Fruit fly (Drosophila melanogaster) whole organism, embryonic: ENCODE data around the gene St2.

Source experiments
- Atf6 ChIP-seq: fragments of 200-800 bp; sonication (Bioruptor generic); IDR thresholded peaks from 2 replicates; pipeline ENCODE4 v1.3.6; 2022; ENCODE audit warnings: missing biosample characterization, missing genetic modification characterization
- Awh ChIP-seq: fragments of 200-800 bp; sonication (Bioruptor generic); IDR thresholded peaks from 2 replicates; pipeline ENCODE4, ENCODE4 v1.3.6; 2022; ENCODE audit warnings: missing biosample characterization, missing genetic modification characterization
- CG11085 ChIP-seq: fragments of 200-800 bp; sonication (Bioruptor generic); IDR thresholded peaks from 2 replicates; pipeline ENCODE4 v1.3.6; 2022; ENCODE audit warnings: missing biosample characterization, missing genetic modification characterization
- CG12155 ChIP-seq: fragments of 200-800 bp; sonication (Bioruptor generic); optimal IDR thresholded peaks from 3 replicates; lab custom pipeline; 2016; ENCODE audit warnings: missing biosample characterization, missing genetic modification characterization
- CG12744 ChIP-seq: fragments of 200-800 bp; sonication (Bioruptor generic); optimal IDR thresholded peaks from 2 replicates; lab custom pipeline; 2016; ENCODE audit warnings: missing biosample characterization, missing genetic modification characterization
- CG14710 ChIP-seq: fragments of 200-800 bp; sonication (Bioruptor generic); optimal IDR thresholded peaks from 3 replicates; lab custom pipeline; 2019; ENCODE audit warnings: missing biosample characterization, mild to moderate bottlenecking, missing genetic modification characterization, moderate library complexity
- CG14965 ChIP-seq: fragments of 200-800 bp; sonication (Bioruptor generic); optimal IDR thresholded peaks from 2 replicates; lab custom pipeline; 2016; ENCODE audit warnings: missing biosample characterization, missing genetic modification characterization, borderline replicate concordance
- CG1602 ChIP-seq: fragments of 200-800 bp; sonication (Bioruptor generic); optimal IDR thresholded peaks from 3 replicates; lab custom pipeline; 2016; ENCODE audit warnings: missing biosample characterization, missing genetic modification characterization
- CG17612 ChIP-seq: fragments of 200-800 bp; sonication (Bioruptor generic); IDR thresholded peaks from 2 replicates; pipeline ENCODE4 v1.3.6; 2022; ENCODE audit warnings: missing biosample characterization, missing genetic modification characterization
- CG1792 ChIP-seq: fragments of 200-800 bp; sonication (Bioruptor generic); optimal IDR thresholded peaks from 2 replicates; lab custom pipeline; 2016; ENCODE audit warnings: missing biosample characterization, missing genetic modification characterization
- CG18476 ChIP-seq: fragments of 200-800 bp; sonication (Bioruptor generic); optimal IDR thresholded peaks from 2 replicates; lab custom pipeline; 2016; ENCODE audit warnings: missing biosample characterization, mild to moderate bottlenecking, missing genetic modification characterization
- CG2202 ChIP-seq: fragments of 200-800 bp; sonication (Bioruptor generic); optimal IDR thresholded peaks from 2 replicates; lab custom pipeline; 2018; ENCODE audit warnings: missing biosample characterization, mild to moderate bottlenecking, missing genetic modification characterization
- CG30020 ChIP-seq: fragments of 200-800 bp; optimal IDR thresholded peaks from 2 replicates; lab custom pipeline; 2019; ENCODE audit warnings: missing biosample characterization, mild to moderate bottlenecking, missing genetic modification characterization, moderate library complexity
- CG34422 ChIP-seq: fragments of 200-800 bp; sonication (Bioruptor generic); IDR thresholded peaks from 3 replicates; pipeline ENCODE4 v1.3.6; 2022; ENCODE audit warnings: missing biosample characterization, missing genetic modification characterization
- CG3995 ChIP-seq: fragments of 200-800 bp; sonication (Bioruptor generic); optimal IDR thresholded peaks from 3 replicates; lab custom pipeline; 2016; ENCODE audit warnings: missing biosample characterization, missing genetic modification characterization
- CG4282 ChIP-seq: fragments of 200-800 bp; sonication (Bioruptor generic); optimal IDR thresholded peaks from 2 replicates; lab custom pipeline; 2016; ENCODE audit warnings: missing biosample characterization, missing genetic modification characterization
- CG4730 ChIP-seq: fragments of 200-800 bp; sonication (Bioruptor generic); IDR thresholded peaks from 2 replicates; pipeline ENCODE4 v1.3.6; 2022; ENCODE audit warnings: missing biosample characterization, missing genetic modification characterization
- CG6654 ChIP-seq: fragments of 200-800 bp; sonication (Bioruptor generic); optimal IDR thresholded peaks from 2 replicates; lab custom pipeline; 2017; ENCODE audit warnings: missing biosample characterization, mild to moderate bottlenecking, missing genetic modification characterization
- CG6689 ChIP-seq: fragments of 200-800 bp; sonication (Bioruptor generic); IDR thresholded peaks from 2 replicates; pipeline ENCODE4 v1.3.6; 2022; ENCODE audit warnings: missing biosample characterization, missing genetic modification characterization
- CG7745 ChIP-seq: fragments of 200-800 bp; sonication (Bioruptor generic); optimal IDR thresholded peaks from 2 replicates; lab custom pipeline; 2018; ENCODE audit warnings: missing biosample characterization, mild to moderate bottlenecking, missing genetic modification characterization, moderate library complexity
- CG8281 ChIP-seq: fragments of 200-800 bp; sonication (Bioruptor generic); optimal IDR thresholded peaks from 2 replicates; lab custom pipeline; 2018; ENCODE audit warnings: missing biosample characterization, mild to moderate bottlenecking, missing genetic modification characterization, moderate library complexity
- Camta ChIP-seq: fragments of 200-800 bp; sonication (Bioruptor generic); optimal IDR thresholded peaks from 2 replicates; lab custom pipeline; 2016; ENCODE audit warnings: missing biosample characterization, missing genetic modification characterization
- CkIIα-i1 ChIP-seq: fragments of 200-800 bp; sonication (Bioruptor generic); IDR thresholded peaks from 2 replicates; pipeline ENCODE4 v1.3.6; 2022; ENCODE audit warnings: missing biosample characterization, missing genetic modification characterization
- Dfd ChIP-seq, 2 experiments: fragments of >200 bp; optimal IDR thresholded peaks; 2 replicates each; lab custom pipeline; 2017; ENCODE audit warnings: missing biosample characterization in 2 of 2, missing genetic modification characterization in 2 of 2
- Fer3 ChIP-seq: fragments of 200-800 bp; sonication (Bioruptor generic); optimal IDR thresholded peaks from 2 replicates; lab custom pipeline; 2018; ENCODE audit warnings: missing biosample characterization, mild to moderate bottlenecking, missing genetic modification characterization, moderate library complexity
- HLH3B ChIP-seq: fragments of 200-800 bp; sonication (Bioruptor generic); IDR thresholded peaks from 2 replicates; pipeline ENCODE4 v1.3.6; 2022; ENCODE audit warnings: missing biosample characterization, missing genetic modification characterization
- Hr51 ChIP-seq, 2 experiments: fragments of 200-800 bp; sonication (Bioruptor generic); optimal IDR thresholded peaks; 2 replicates in 1 of 2; 3 replicates in 1 of 2; lab custom pipeline; 2016 to 2018; ENCODE audit warnings: missing biosample characterization in 2 of 2, missing genetic modification characterization in 2 of 2, mild to moderate bottlenecking in 1 of 2, moderate library complexity in 1 of 2
- Hr78 ChIP-seq, 2 experiments: fragments of 200-800 bp in 1 of 2; fragments of >200 bp in 1 of 2; sonication (Bioruptor generic) in 1 of 2; optimal IDR thresholded peaks; 2 replicates each; lab custom pipeline; 2017 to 2019; ENCODE audit warnings: missing biosample characterization in 2 of 2, missing genetic modification characterization in 2 of 2, mild to moderate bottlenecking in 1 of 2, moderate library complexity in 1 of 2
- Mes4 ChIP-seq: fragments of 200-800 bp; sonication (Bioruptor generic); optimal IDR thresholded peaks from 2 replicates; lab custom pipeline; 2016; ENCODE audit warnings: missing biosample characterization, missing genetic modification characterization
- Neu2 ChIP-seq: fragments of 200-800 bp; sonication (Bioruptor generic); optimal IDR thresholded peaks from 3 replicates; lab custom pipeline; 2016; ENCODE audit warnings: missing biosample characterization, missing genetic modification characterization, borderline replicate concordance
- NfI ChIP-seq: fragments of 200-800 bp; sonication (Bioruptor generic); optimal IDR thresholded peaks from 3 replicates; lab custom pipeline; 2018; ENCODE audit warnings: missing biosample characterization, mild to moderate bottlenecking, missing genetic modification characterization, moderate library complexity
- Ravus ChIP-seq: fragments of 200-800 bp; sonication (Bioruptor generic); IDR thresholded peaks from 2 replicates; pipeline ENCODE4 v1.3.6; 2022; ENCODE audit warnings: missing biosample characterization, missing genetic modification characterization
- Rx ChIP-seq: fragments of 200-800 bp; sonication (Bioruptor generic); IDR thresholded peaks from 2 replicates; pipeline ENCODE4 v1.3.6; 2022; ENCODE audit warnings: missing biosample characterization, missing genetic modification characterization
- TFAM ChIP-seq: fragments of 200-800 bp; sonication (Bioruptor generic); optimal IDR thresholded peaks from 2 replicates; lab custom pipeline; 2017; ENCODE audit warnings: missing biosample characterization, missing genetic modification characterization, inconsistent platforms
- Xbp1 ChIP-seq: fragments of 200-800 bp; sonication (Bioruptor generic); optimal IDR thresholded peaks from 3 replicates; lab custom pipeline; 2016; ENCODE audit warnings: missing biosample characterization, mild to moderate bottlenecking, missing genetic modification characterization
- az2 ChIP-seq: fragments of 200-800 bp; sonication (Bioruptor generic); optimal IDR thresholded peaks from 3 replicates; lab custom pipeline; 2016; ENCODE audit warnings: missing biosample characterization, missing genetic modification characterization
- bab2 ChIP-seq: fragments of 200-800 bp; sonication (Bioruptor generic); optimal IDR thresholded peaks from 2 replicates; lab custom pipeline; 2016; ENCODE audit warnings: missing biosample characterization, missing genetic modification characterization
- cas ChIP-seq: fragments of 200-800 bp; sonication (Bioruptor generic); IDR thresholded peaks from 2 replicates; pipeline ENCODE4 v1.3.6; 2022; ENCODE audit warnings: missing biosample characterization, missing genetic modification characterization
- chinmo ChIP-seq: fragments of 200-800 bp; sonication (Bioruptor generic); IDR thresholded peaks from 4 replicates; pipeline ENCODE4 v1.3.6; 2022; ENCODE audit warnings: missing biosample characterization, missing genetic modification characterization; ENCODE audit not compliant: partially characterized antibody
- chm ChIP-seq: fragments of 200-800 bp; sonication (Bioruptor generic); IDR thresholded peaks from 2 replicates; pipeline ENCODE4 v1.3.6; 2022; ENCODE audit warnings: missing biosample characterization, missing genetic modification characterization
- fu2 ChIP-seq: fragments of 200-800 bp; sonication (Bioruptor generic); optimal IDR thresholded peaks from 2 replicates; lab custom pipeline; 2016; ENCODE audit warnings: missing biosample characterization, missing genetic modification characterization
- gcm2 ChIP-seq: fragments of 200-800 bp; sonication (Bioruptor generic); optimal IDR thresholded peaks from 2 replicates; lab custom pipeline; 2016; ENCODE audit warnings: missing biosample characterization, missing genetic modification characterization
- ken ChIP-seq: fragments of 200-800 bp; sonication (Bioruptor generic); IDR thresholded peaks from 3 replicates; pipeline ENCODE4 v1.3.6; 2022; ENCODE audit warnings: missing biosample characterization, missing genetic modification characterization
- kni ChIP-seq: fragments of 200-800 bp; sonication (Bioruptor generic); optimal IDR thresholded peaks from 3 replicates; lab custom pipeline; 2017; ENCODE audit warnings: mild to moderate bottlenecking, missing biosample characterization, missing genetic modification reagents, missing genetic modification characterization
- nau ChIP-seq: fragments of 200-800 bp; sonication (Bioruptor generic); optimal IDR thresholded peaks from 3 replicates; lab custom pipeline; 2017; ENCODE audit warnings: missing biosample characterization, mild to moderate bottlenecking, missing genetic modification characterization, missing genetic modification reagents
- rib ChIP-seq: fragments of 200-800 bp; sonication (Bioruptor generic); IDR thresholded peaks from 2 replicates; pipeline ENCODE4 v1.3.6; 2022; ENCODE audit warnings: missing biosample characterization, missing genetic modification characterization
- scrt ChIP-seq: fragments of 200-800 bp; sonication (Bioruptor generic); optimal IDR thresholded peaks from 2 replicates; lab custom pipeline; 2018; ENCODE audit warnings: missing biosample characterization, mild to moderate bottlenecking, missing genetic modification characterization, moderate library complexity
- sd ChIP-seq: fragments of 200-800 bp; sonication (Bioruptor generic); optimal IDR thresholded peaks from 3 replicates; lab custom pipeline; 2018; ENCODE audit warnings: missing biosample characterization, mild to moderate bottlenecking, missing genetic modification characterization, moderate library complexity
- so ChIP-seq: fragments of 200-800 bp; sonication (Bioruptor generic); IDR thresholded peaks from 3 replicates; pipeline ENCODE4 v1.3.6; 2022; ENCODE audit warnings: missing biosample characterization, missing genetic modification characterization
- tna ChIP-seq: fragments of 200-800 bp; sonication (Bioruptor generic); IDR thresholded peaks from 2 replicates; pipeline ENCODE4 v1.3.6; 2022; ENCODE audit warnings: missing biosample characterization, missing genetic modification characterization; ENCODE audit not compliant: partially characterized antibody
- ttk ChIP-seq: fragments of 200-800 bp; sonication (Bioruptor generic); IDR thresholded peaks from 2 replicates; pipeline ENCODE4 v2.1.2; 2022; ENCODE audit warnings: missing biosample characterization, missing genetic modification characterization
- z ChIP-seq: fragments of 200-800 bp; sonication (Bioruptor generic); IDR thresholded peaks from 3 replicates; pipeline ENCODE4 v1.3.6; 2022; ENCODE audit warnings: missing biosample characterization, missing genetic modification characterization

Gene St2

DNA sequence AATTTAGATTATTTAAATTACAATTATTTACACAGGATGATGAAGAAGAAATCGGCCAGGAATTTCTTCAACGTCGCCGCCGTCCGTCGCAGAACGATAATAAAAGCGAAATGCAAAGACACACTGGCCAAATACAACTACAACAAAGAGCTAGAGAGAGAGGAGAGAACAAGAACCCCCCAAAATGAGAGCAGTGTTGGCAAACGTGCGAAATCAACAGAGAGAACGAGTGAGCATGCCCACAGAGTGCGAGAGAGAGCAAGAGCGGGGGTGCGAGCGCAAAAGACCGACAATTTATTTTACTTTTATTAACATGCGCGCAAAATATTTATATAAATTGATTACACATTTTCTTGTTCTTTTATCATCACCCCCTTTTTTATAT, 14.8 kb upstream of the St2 start (continued):
- TF ChIP-seq Fer3 (tag; lab: Kevin White, UChicago) = peak; percentile 21
- no peak for TF ChIP-seq CG6689 (GFP tag; lab: Robert Waterston, UW)
- TF ChIP-seq z (GFP tag; lab: Robert Waterston, UW) = 0 out of 3 replicates have a peak, but pooled peaks have one; percentile 19
- TF ChIP-seq CG4282 = no peak
- TF ChIP-seq CG30020 (tag; lab: Kevin White, UChicago) = no peak
- TF ChIP-seq Mes4 (GFP tag; lab: Kevin White, UChicago) = no peak
- TF ChIP-seq sd (tag; lab: Kevin White, UChicago) = peak; percentile 35
- TF ChIP-seq ttk = no peak
- TF ChIP-seq Dfd (GFP tag; optimal IDR thresholded peaks at IDR 0.05; lab: Kevin White, UChicago) = no peak
- TF ChIP-seq so (GFP tag; lab: Robert Waterston, UW) = no peak
- peak; percentile 74; the same call in 2 of the 4 replicates for TF ChIP-seq chinmo
- no peak for TF ChIP-seq CG8281 (tag; lab: Kevin White, UChicago)
- no peak for TF ChIP-seq CG7745 (tag; lab: Kevin White, UChicago)
- no peak for TF ChIP-seq CG14965
- TF ChIP-seq Rx (GFP tag; lab: Robert Waterston, UW) = no peak
- no peak for TF ChIP-seq Ravus (GFP tag; lab: Robert Waterston, UW)
- no peak for TF ChIP-seq CG12744
- TF ChIP-seq Camta = no peak
- TF ChIP-seq TFAM = no peak
- TF ChIP-seq HLH3B = no peak
- no peak for TF ChIP-seq scrt (GFP tag; lab: Kevin White, UChicago)
- TF ChIP-seq fu2 (GFP tag; lab: Kevin White, UChicago) = no peak
- no peak for TF ChIP-seq CG4730 (GFP tag; lab: Robert Waterston, UW)
- TF ChIP-seq CG2202 (tag; lab: Kevin White, UChicago) = no peak
- TF ChIP-seq ken (GFP tag; lab: Robert Waterston, UW) = no peak
- no peak for TF ChIP-seq Hr51 (GFP tag; optimal IDR thresholded peaks at IDR 0.05; lab: Kevin White, UChicago)
- no peak for TF ChIP-seq cas (GFP tag; lab: Robert Waterston, UW)
- TF ChIP-seq Hr78 (GFP tag; optimal IDR thresholded peaks at IDR 0.05; lab: Kevin White, UChicago) = no peak
- TF ChIP-seq kni = peak; percentile 1
- TF ChIP-seq NfI (GFP tag; lab: Kevin White, UChicago) = peak; percentile 38
- no peak for TF ChIP-seq gcm2 (GFP tag; lab: Kevin White, UChicago)
- TF ChIP-seq CG18476 = no peak
- TF ChIP-seq CG12155 (GFP tag; lab: Kevin White, UChicago) = no peak
- TF ChIP-seq chm (GFP tag; lab: Robert Waterston, UW) = peak; percentile 63
- TF ChIP-seq Neu2 (GFP tag; lab: Kevin White, UChicago) = no peak
- no peak for TF ChIP-seq CG1792 (GFP tag; lab: Kevin White, UChicago)
- no peak for TF ChIP-seq CG34422
- TF ChIP-seq bab2 (GFP tag; lab: Kevin White, UChicago) = no peak
- TF ChIP-seq Awh (GFP tag; lab: Robert Waterston, UW) = no peak
- no peak for TF ChIP-seq CG3995 (GFP tag; lab: Kevin White, UChicago)
- TF ChIP-seq CkIIα-i1 (GFP tag; lab: Robert Waterston, UW) = no peak
- no peak for TF ChIP-seq rib (GFP tag; lab: Robert Waterston, UW)
- TF ChIP-seq CG17612 (GFP tag; lab: Robert Waterston, UW) = no peak
- no peak for TF ChIP-seq Xbp1
- TF ChIP-seq CG11085 (GFP tag; lab: Robert Waterston, UW) = no peak
- TF ChIP-seq CG1602 (GFP tag; lab: Kevin White, UChicago) = no peak
- peak; percentile 78 for TF ChIP-seq CG14710 (tag; lab: Kevin White, UChicago)
- TF ChIP-seq Atf6 (GFP tag; lab: Robert Waterston, UW) = peak; percentile 23; the same call in 1 of the 2 replicates
- no peak for TF ChIP-seq nau (GFP tag; lab: Kevin White, UChicago)
- no peak for TF ChIP-seq az2
- no peak; the same call in 1 of the 2 replicates for TF ChIP-seq tna (GFP tag; lab: Robert Waterston, UW)
- no peak for TF ChIP-seq CG6654 (GFP tag; lab: Kevin White, UChicago)
